Fruit fly (Drosophila melanogaster) S2 (cell line): ENCODE data around the gene tos.

Experiments
- CG8478 ChIP-seq: fragments of >200 bp; optimal IDR thresholded peaks from 2 replicates; lab custom pipeline; 2018
- CTCF ChIP-seq, 2 experiments: fragments of >200 bp; optimal IDR thresholded peaks; 2 replicates each; lab custom pipeline; 2018

- TF ChIP-seq CTCF (optimal IDR thresholded peaks at IDR 0.05; lab: Kevin White, UChicago) (no peak), CG8478 (no peak)
Observed at dm6 chr2L:18652663-18653327, 29.1 kb downstream of the tos start, which contains the start of gene Cyp310a1.
